Worm (Caenorhabditis elegans): ENCODE data around the gene T07E3.3.

DNA sequence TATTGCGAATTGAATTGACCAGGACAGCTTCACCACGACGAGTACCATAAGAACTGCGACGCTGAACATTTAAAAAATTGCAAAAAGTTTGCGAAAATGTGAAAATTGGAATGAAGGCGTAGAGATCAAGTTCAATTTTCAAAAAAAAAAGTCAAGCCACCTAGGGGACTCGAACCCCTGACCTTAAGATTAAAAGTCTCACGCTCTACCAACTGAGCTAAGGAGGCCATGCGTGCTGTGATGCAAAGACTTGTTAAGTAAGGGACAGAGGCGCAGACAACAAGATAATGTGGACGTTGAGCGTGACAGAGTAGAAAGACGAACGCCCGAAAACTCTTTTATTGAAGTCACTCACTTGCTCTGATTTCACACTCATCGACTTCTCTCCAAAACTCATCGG, 16.1 kb upstream of the T07E3.3 start:
- TF ChIP-seq unc-62 (GFP tag; optimal IDR thresholded peaks at IDR 0.05), result no peak
- TF ChIP-seq zag-1 (tag; optimal IDR thresholded peaks at IDR 0.05), result no peak
- TF ChIP-seq pha-4 (tag; optimal IDR thresholded peaks at IDR 0.05), result no peak
- TF ChIP-seq aly-2 (tag; optimal IDR thresholded peaks at IDR 0.05), result no peak
- peak; percentile 18 for TF ChIP-seq ama-1 (optimal IDR thresholded peaks at IDR 0.05)
- peak; percentile 67 for TF ChIP-seq lsy-12 (tag; optimal IDR thresholded peaks at IDR 0.05)
- no peak for TF ChIP-seq daf-12 (tag; optimal IDR thresholded peaks at IDR 0.05)
